Worm (Caenorhabditis elegans): ENCODE data around the gene Y73B6BL.27.
A peak's percentile ranks its signal among the peaks of the same experiment; 100 is the strongest.

Y73B6BL.27 gene

DNA sequence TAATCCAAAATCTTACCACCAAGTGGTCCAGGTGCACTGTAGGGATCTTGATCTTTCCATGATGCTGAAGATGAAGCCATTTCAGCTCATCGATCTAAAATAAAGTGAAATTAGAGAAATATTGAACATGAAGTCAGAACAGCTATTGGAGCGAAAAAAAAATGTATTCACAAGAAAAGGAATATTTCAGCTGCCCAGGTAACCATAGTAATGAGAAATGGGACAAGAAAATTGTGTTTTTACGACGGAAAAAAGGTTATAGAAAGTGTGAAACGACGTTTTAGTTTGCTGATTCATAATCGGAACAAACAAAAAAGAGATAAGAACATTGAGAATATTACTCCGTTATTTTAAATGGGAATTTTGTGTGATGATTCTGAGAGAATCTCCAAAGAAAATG, at the start of gene Y73B6BL.27:
Y73B6BL.27 (minus strand) TSS at position 101 of the 400 bp plus-strand sequence.
- TF ChIP-seq ztf-23 (GFP tag; IDR thresholded peaks at IDR 0.05) (no peak), flt-1 (GFP tag; IDR thresholded peaks at IDR 0.05) (no peak), klf-2 (GFP tag; conservative IDR thresholded peaks at IDR 0.05) (no peak), T22C8.4 (GFP tag; IDR thresholded peaks at IDR 0.05) (no peak), med-1 (GFP tag; optimal IDR thresholded peaks at IDR 0.05; ENCODE audit: insufficient read depth) (no peak), cog-1 (tag; optimal IDR thresholded peaks at IDR 0.05) (no peak), tab-1 (GFP tag; IDR thresholded peaks at IDR 0.05) (no peak), ref-1 (GFP tag; conservative IDR thresholded peaks at IDR 0.05) (no peak), ztf-29 (GFP tag; IDR thresholded peaks at IDR 0.05) (no peak)

- no peak for TF ChIP-seq ztf-29 (GFP tag; IDR thresholded peaks at IDR 0.05)
- no peak for TF ChIP-seq cog-1 (tag; optimal IDR thresholded peaks at IDR 0.05)
- no peak for TF ChIP-seq T22C8.4 (GFP tag; IDR thresholded peaks at IDR 0.05)
- TF ChIP-seq klf-2 (GFP tag; conservative IDR thresholded peaks at IDR 0.05), result no peak
- no peak for TF ChIP-seq tab-1 (GFP tag; IDR thresholded peaks at IDR 0.05)
- TF ChIP-seq flt-1 (GFP tag; IDR thresholded peaks at IDR 0.05), result no peak
- no peak for TF ChIP-seq ztf-23 (GFP tag; IDR thresholded peaks at IDR 0.05)
- TF ChIP-seq ref-1 (GFP tag; conservative IDR thresholded peaks at IDR 0.05), result no peak
- no peak for TF ChIP-seq med-1 (GFP tag; optimal IDR thresholded peaks at IDR 0.05; ENCODE audit: insufficient read depth)
Observed at ce11 chrIV:6522305-6522917, 49.4 kb upstream of the Y73B6BL.27 start, which contains the start of gene ddi-1. Gene ddi-1 (plus strand): TSS chrIV:6522867.

- TF ChIP-seq ref-1 (GFP tag; conservative IDR thresholded peaks at IDR 0.05), result no peak
- no peak for TF ChIP-seq tab-1 (GFP tag; IDR thresholded peaks at IDR 0.05)
- TF ChIP-seq flt-1 (GFP tag; IDR thresholded peaks at IDR 0.05), result no peak
- no peak for TF ChIP-seq T22C8.4 (GFP tag; IDR thresholded peaks at IDR 0.05)
- TF ChIP-seq med-1 (GFP tag; optimal IDR thresholded peaks at IDR 0.05; ENCODE audit: insufficient read depth), result no peak
- TF ChIP-seq ztf-29 (GFP tag; IDR thresholded peaks at IDR 0.05), result no peak
- no peak for TF ChIP-seq ztf-23 (GFP tag; IDR thresholded peaks at IDR 0.05)
- TF ChIP-seq cog-1 (tag; optimal IDR thresholded peaks at IDR 0.05), result no peak
- TF ChIP-seq klf-2 (GFP tag; conservative IDR thresholded peaks at IDR 0.05), result no peak
Observed at ce11 chrIV:6519593-6519992, 46.6 kb upstream of the Y73B6BL.27 start, which contains the start of gene C01G5.9. Gene C01G5.9 (plus strand): TSS chrIV:6519893.

- TF ChIP-seq tab-1 (GFP tag; IDR thresholded peaks at IDR 0.05), result no peak
- TF ChIP-seq T22C8.4 (GFP tag; IDR thresholded peaks at IDR 0.05), result no peak
- TF ChIP-seq klf-2 (GFP tag; conservative IDR thresholded peaks at IDR 0.05), result no peak
- TF ChIP-seq med-1 (GFP tag; optimal IDR thresholded peaks at IDR 0.05; ENCODE audit: insufficient read depth), result no peak
- no peak for TF ChIP-seq ztf-23 (GFP tag; IDR thresholded peaks at IDR 0.05)
- TF ChIP-seq ref-1 (GFP tag; conservative IDR thresholded peaks at IDR 0.05), result no peak
- no peak for TF ChIP-seq cog-1 (tag; optimal IDR thresholded peaks at IDR 0.05)
- no peak for TF ChIP-seq ztf-29 (GFP tag; IDR thresholded peaks at IDR 0.05)
- no peak for TF ChIP-seq flt-1 (GFP tag; IDR thresholded peaks at IDR 0.05)
Observed at ce11 chrIV:6517859-6518258, 44.8 kb upstream of the Y73B6BL.27 start, which contains the start of gene C01G5.7. Gene C01G5.7 (plus strand): TSS chrIV:6518159.

- TF ChIP-seq ref-1 (GFP tag; conservative IDR thresholded peaks at IDR 0.05), result no peak
- no peak for TF ChIP-seq ztf-23 (GFP tag; IDR thresholded peaks at IDR 0.05)
- TF ChIP-seq ztf-29 (GFP tag; IDR thresholded peaks at IDR 0.05), result no peak
- TF ChIP-seq med-1 (GFP tag; optimal IDR thresholded peaks at IDR 0.05; ENCODE audit: insufficient read depth), result no peak
- no peak for TF ChIP-seq cog-1 (tag; optimal IDR thresholded peaks at IDR 0.05)
- TF ChIP-seq tab-1 (GFP tag; IDR thresholded peaks at IDR 0.05), result no peak
- TF ChIP-seq T22C8.4 (GFP tag; IDR thresholded peaks at IDR 0.05), result no peak
- no peak for TF ChIP-seq klf-2 (GFP tag; conservative IDR thresholded peaks at IDR 0.05)
- no peak for TF ChIP-seq flt-1 (GFP tag; IDR thresholded peaks at IDR 0.05)
Observed at ce11 chrIV:6514700-6515099, 41.7 kb upstream of the Y73B6BL.27 start.

ce11 chrIV:6511767-6512166, 38.7 kb upstream of the Y73B6BL.27 start:
- TF ChIP-seq tab-1 (GFP tag; IDR thresholded peaks at IDR 0.05) (no peak), klf-2 (GFP tag; conservative IDR thresholded peaks at IDR 0.05) (no peak), ztf-29 (GFP tag; IDR thresholded peaks at IDR 0.05) (no peak), cog-1 (tag; optimal IDR thresholded peaks at IDR 0.05) (no peak)

DNA sequence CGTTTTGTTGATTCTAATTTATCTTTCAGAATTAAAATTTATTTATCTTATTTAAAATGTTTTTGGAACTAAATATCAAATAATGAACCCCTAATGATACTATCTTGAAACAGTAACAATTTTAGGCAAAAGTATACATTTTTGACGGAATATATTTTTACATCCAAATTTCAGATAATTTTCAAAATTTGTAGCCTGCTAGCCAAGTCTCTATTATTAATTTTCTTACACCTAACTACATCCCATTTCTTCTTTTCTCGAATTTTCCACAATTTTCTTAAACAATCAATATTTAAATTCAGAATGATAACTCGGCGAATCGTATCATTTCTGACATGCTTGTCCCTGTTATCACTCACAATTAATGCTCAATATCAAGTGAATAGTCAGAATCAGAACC, 33.4 kb upstream of the Y73B6BL.27 start, which contains the start of gene pqn-89:
pqn-89 (plus strand) TSS at position 301 of the 400 bp plus-strand sequence.
- TF ChIP-seq cog-1 (tag; optimal IDR thresholded peaks at IDR 0.05) (no peak), ref-1 (GFP tag; conservative IDR thresholded peaks at IDR 0.05) (no peak), ztf-29 (GFP tag; IDR thresholded peaks at IDR 0.05) (no peak), ztf-23 (GFP tag; IDR thresholded peaks at IDR 0.05) (no peak), flt-1 (GFP tag; IDR thresholded peaks at IDR 0.05) (no peak), klf-2 (GFP tag; conservative IDR thresholded peaks at IDR 0.05) (no peak), med-1 (GFP tag; optimal IDR thresholded peaks at IDR 0.05; ENCODE audit: insufficient read depth) (no peak), T22C8.4 (GFP tag; IDR thresholded peaks at IDR 0.05) (no peak), tab-1 (GFP tag; IDR thresholded peaks at IDR 0.05) (no peak)

DNA sequence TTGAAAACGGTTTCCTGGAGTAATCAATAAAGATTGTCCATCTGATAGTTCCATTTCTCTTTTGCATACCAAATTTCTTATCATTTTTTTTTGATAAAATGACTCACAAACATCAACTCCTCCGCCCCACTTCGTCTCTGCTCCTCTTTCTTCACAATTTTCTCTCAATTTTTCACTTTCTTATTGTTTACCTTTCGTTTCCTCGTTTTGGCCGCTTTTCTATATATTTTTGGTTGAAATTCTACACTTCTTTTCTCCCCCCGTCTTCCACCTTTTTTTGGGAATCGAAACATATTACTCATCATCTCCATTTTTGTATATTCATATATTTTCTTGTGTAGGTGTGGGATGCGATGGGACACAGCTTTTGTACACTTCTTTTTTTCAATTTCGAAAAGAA, 29.7 kb upstream of the Y73B6BL.27 start:
- TF ChIP-seq T22C8.4 (GFP tag; IDR thresholded peaks at IDR 0.05) (no peak), ztf-23 (GFP tag; IDR thresholded peaks at IDR 0.05) (no peak), med-1 (GFP tag; optimal IDR thresholded peaks at IDR 0.05; ENCODE audit: insufficient read depth) (no peak), tab-1 (GFP tag; IDR thresholded peaks at IDR 0.05) (no peak), klf-2 (GFP tag; conservative IDR thresholded peaks at IDR 0.05) (no peak), cog-1 (tag; optimal IDR thresholded peaks at IDR 0.05) (no peak), ref-1 (GFP tag; conservative IDR thresholded peaks at IDR 0.05) (no peak)

DNA sequence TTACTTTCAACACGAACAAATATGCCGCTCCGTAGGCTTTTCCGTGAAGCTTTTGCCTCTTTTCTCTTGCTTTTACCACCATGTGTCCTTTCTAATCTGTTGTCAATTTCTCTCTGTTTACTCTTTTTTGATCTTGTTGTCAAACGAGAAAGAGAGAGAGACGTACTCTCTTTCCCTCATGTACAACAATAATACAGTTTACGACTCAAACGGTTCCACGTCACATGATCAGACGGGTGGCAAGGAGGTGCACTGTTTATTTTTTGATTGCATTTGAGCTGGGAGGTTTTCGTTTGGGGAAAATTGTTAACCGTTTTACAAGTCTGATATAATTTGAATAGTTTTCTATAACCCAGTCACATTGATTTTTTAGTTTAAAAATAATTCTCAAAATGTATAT, 27.8 kb upstream of the Y73B6BL.27 start:
- TF ChIP-seq klf-2 (GFP tag; conservative IDR thresholded peaks at IDR 0.05), result no peak
- no peak for TF ChIP-seq ztf-23 (GFP tag; IDR thresholded peaks at IDR 0.05)
- TF ChIP-seq T22C8.4 (GFP tag; IDR thresholded peaks at IDR 0.05), result no peak
- no peak for TF ChIP-seq ztf-29 (GFP tag; IDR thresholded peaks at IDR 0.05)
- TF ChIP-seq tab-1 (GFP tag; IDR thresholded peaks at IDR 0.05), result no peak
- TF ChIP-seq flt-1 (GFP tag; IDR thresholded peaks at IDR 0.05), result no peak
- TF ChIP-seq cog-1 (tag; optimal IDR thresholded peaks at IDR 0.05), result peak; percentile 9

DNA sequence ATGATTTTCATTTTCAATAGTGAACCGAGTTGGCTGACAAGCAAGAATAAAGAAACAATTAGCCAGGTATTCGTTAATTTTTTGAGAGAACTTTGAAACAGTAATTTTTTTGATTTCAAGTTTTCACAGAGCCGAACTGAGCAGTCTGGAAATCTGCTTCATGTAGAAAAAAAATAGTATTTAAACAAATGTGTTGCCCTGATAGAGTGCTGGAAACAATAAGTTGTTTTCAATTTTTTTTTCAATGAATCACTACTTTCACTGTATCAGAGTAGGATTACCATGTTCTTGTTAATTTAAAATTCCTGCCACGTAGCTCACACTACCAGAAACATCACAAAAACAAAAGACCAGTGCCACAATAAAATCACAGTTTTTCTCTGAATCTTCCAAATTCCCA, 27.4 kb upstream of the Y73B6BL.27 start:
- TF ChIP-seq flt-1 (GFP tag; IDR thresholded peaks at IDR 0.05), result no peak
- no peak for TF ChIP-seq ztf-29 (GFP tag; IDR thresholded peaks at IDR 0.05)
- no peak for TF ChIP-seq tab-1 (GFP tag; IDR thresholded peaks at IDR 0.05)
- no peak for TF ChIP-seq klf-2 (GFP tag; conservative IDR thresholded peaks at IDR 0.05)
- TF ChIP-seq cog-1 (tag; optimal IDR thresholded peaks at IDR 0.05), result no peak
- TF ChIP-seq ref-1 (GFP tag; conservative IDR thresholded peaks at IDR 0.05), result no peak
- no peak for TF ChIP-seq T22C8.4 (GFP tag; IDR thresholded peaks at IDR 0.05)
- TF ChIP-seq med-1 (GFP tag; optimal IDR thresholded peaks at IDR 0.05; ENCODE audit: insufficient read depth), result no peak
- TF ChIP-seq ztf-23 (GFP tag; IDR thresholded peaks at IDR 0.05), result no peak
